Fruit fly (Drosophila melanogaster): ENCODE data around the gene CG7382.

Gene CG7382

DNA sequence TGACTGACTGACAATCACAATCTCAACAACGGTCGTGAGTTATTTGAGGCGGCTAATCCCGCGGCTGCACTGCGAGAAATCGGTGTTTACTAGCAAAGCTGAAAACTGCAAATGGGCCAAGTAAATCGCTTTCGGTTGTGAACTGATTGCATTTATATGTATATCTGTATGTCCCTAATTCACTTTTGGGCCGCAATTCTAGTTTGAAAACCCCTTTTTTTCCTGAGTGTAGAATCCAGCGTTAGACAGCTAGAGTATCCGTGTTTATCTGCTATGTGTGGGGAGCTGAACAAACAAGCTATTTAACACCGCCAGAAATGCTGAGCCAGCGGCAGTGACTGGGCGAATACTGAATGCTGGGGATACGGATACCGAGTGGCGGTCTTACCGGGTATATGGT is 43.0 kb downstream of the CG7382 start (continued):
- peak; percentile 66 for TF ChIP-seq wor (GFP tag; IDR thresholded peaks at IDR 0.05)
- TF ChIP-seq Hmx (GFP tag; optimal IDR thresholded peaks at IDR 0.05) = peak; percentile 55
- TF ChIP-seq CG3065 (GFP tag; optimal IDR thresholded peaks at IDR 0.05) = peak; percentile 74
- TF ChIP-seq CG17361 (GFP tag; IDR thresholded peaks at IDR 0.05) = peak; percentile 75
- peak; percentile 68 for TF ChIP-seq CG12942 (GFP tag; optimal IDR thresholded peaks at IDR 0.05)
- no peak for TF ChIP-seq CG14860 (GFP tag; IDR thresholded peaks at IDR 0.05; ENCODE audit: partially characterized antibody)
- peak; percentile 76 for TF ChIP-seq E2f1 (GFP tag; IDR thresholded peaks at IDR 0.05)
- TF ChIP-seq sug (tag; optimal IDR thresholded peaks at IDR 0.05) = peak; percentile 47
- peak; percentile 88 for TF ChIP-seq oc (tag; optimal IDR thresholded peaks at IDR 0.05)
- TF ChIP-seq CG2202 (tag; optimal IDR thresholded peaks at IDR 0.05) = peak; percentile 86
- peak; percentile 74 for TF ChIP-seq CG11247 (GFP tag; IDR thresholded peaks at IDR 0.05)
- TF ChIP-seq Hey (tag; optimal IDR thresholded peaks at IDR 0.05) = no peak
- TF ChIP-seq cg (GFP tag; optimal IDR thresholded peaks at IDR 0.05) = no peak
- TF ChIP-seq CG16815 (GFP tag; optimal IDR thresholded peaks at IDR 0.05) = peak; percentile 90
- peak; percentile 31 for TF ChIP-seq CG3281 (GFP tag; optimal IDR thresholded peaks at IDR 0.05)
- TF ChIP-seq CG1233 (GFP tag; optimal IDR thresholded peaks at IDR 0.05) = peak; percentile 60
- no peak for TF ChIP-seq Bgb (GFP tag; IDR thresholded peaks at IDR 0.05; ENCODE audit: partially characterized antibody)
- no peak for TF ChIP-seq gfzf (GFP tag; optimal IDR thresholded peaks at IDR 0.05)
- peak; percentile 87 for TF ChIP-seq CG6689 (GFP tag; IDR thresholded peaks at IDR 0.05)
- TF ChIP-seq en (GFP tag; optimal IDR thresholded peaks at IDR 0.05) = peak; percentile 88
- TF ChIP-seq Dip3 (GFP tag; optimal IDR thresholded peaks at IDR 0.05) = peak; percentile 56
- peak; percentile 73; the same call in 2 of the 3 replicates for TF ChIP-seq CG3726 (GFP tag; IDR thresholded peaks at IDR 0.05)
- peak; percentile 57 for TF ChIP-seq CG13624 (GFP tag; optimal IDR thresholded peaks at IDR 0.05)
- no peak for TF ChIP-seq toy (GFP tag; IDR thresholded peaks at IDR 0.05)
- TF ChIP-seq HHEX (GFP tag; optimal IDR thresholded peaks at IDR 0.05) = peak; percentile 61
- peak; percentile 99 for TF ChIP-seq sens (GFP tag)
- peak; percentile 65; the same call in 1 of the 2 replicates for TF ChIP-seq ham (GFP tag; IDR thresholded peaks at IDR 0.05)
- TF ChIP-seq CG11085 (GFP tag; IDR thresholded peaks at IDR 0.05) = peak; percentile 76
- peak; percentile 81 for TF ChIP-seq CG33557 (GFP tag; optimal IDR thresholded peaks at IDR 0.05)
- TF ChIP-seq CG16863 (GFP tag; optimal IDR thresholded peaks at IDR 0.05) = peak; percentile 90
- peak; percentile 53 for TF ChIP-seq CG14050 (GFP tag; IDR thresholded peaks at IDR 0.05)
- TF ChIP-seq CG6854 (GFP tag; optimal IDR thresholded peaks at IDR 0.05) = no peak
- peak; percentile 87 for TF ChIP-seq CG12391 (tag; optimal IDR thresholded peaks at IDR 0.05)
- TF ChIP-seq CG15479 (GFP tag; optimal IDR thresholded peaks at IDR 0.05) = no peak
- no peak for TF ChIP-seq Dip2 (GFP tag; IDR thresholded peaks at IDR 0.05)
- peak; percentile 74 for TF ChIP-seq CG11093 (GFP tag; IDR thresholded peaks at IDR 0.05)
- peak; percentile 82 for TF ChIP-seq ab (GFP tag; optimal IDR thresholded peaks at IDR 0.05)
- peak; percentile 28 for TF ChIP-seq BtbVII (GFP tag; optimal IDR thresholded peaks at IDR 0.05)
- TF ChIP-seq Dref (GFP tag; IDR thresholded peaks at IDR 0.05) = no peak
- TF ChIP-seq ERR (GFP tag; optimal IDR thresholded peaks at IDR 0.05) = peak; percentile 36
- TF ChIP-seq Blimp-1 (GFP tag; optimal IDR thresholded peaks at IDR 0.05) = peak; percentile 78
- peak; percentile 60 for TF ChIP-seq CG18599 (GFP tag; optimal IDR thresholded peaks at IDR 0.05)
- peak; percentile 59 for TF ChIP-seq CG30431 (GFP tag; optimal IDR thresholded peaks at IDR 0.05)
- peak; percentile 73 for TF ChIP-seq dimm (GFP tag; IDR thresholded peaks at IDR 0.05)
- TF ChIP-seq CG4854 (GFP tag; optimal IDR thresholded peaks at IDR 0.05) = peak; percentile 55
- TF ChIP-seq CG4360 (GFP tag; IDR thresholded peaks at IDR 0.05) = peak; percentile 65; the same call in 1 of the 2 replicates
- TF ChIP-seq Gug (GFP tag; IDR thresholded peaks at IDR 0.05) = peak; percentile 86
- no peak for TF ChIP-seq unc-4 (GFP tag; IDR thresholded peaks at IDR 0.05; ENCODE audit: partially characterized antibody)
- no peak for TF ChIP-seq hth (optimal IDR thresholded peaks at IDR 0.05)
- TF ChIP-seq CG10209 (GFP tag; optimal IDR thresholded peaks at IDR 0.05) = peak; percentile 76
- TF ChIP-seq gce (GFP tag; IDR thresholded peaks at IDR 0.05) = peak; percentile 75; the same call in 2 of the 3 replicates
- peak; percentile 68 for TF ChIP-seq CG1647 (GFP tag; optimal IDR thresholded peaks at IDR 0.05)

Measured in whole organism, embryonic.